Worm (Caenorhabditis elegans): ENCODE results near the gene Y71H2AM.29.

Y71H2AM.29 gene

ce11 chrIII:2785840-2786239 is 46.7 kb upstream of the Y71H2AM.29 start, which contains the start of gene Y71H2AM.20 (continued):
- TF ChIP-seq daf-8 (GFP tag; IDR thresholded peaks at IDR 0.05), result no peak
- TF ChIP-seq F37D6.2 (tag; optimal IDR thresholded peaks at IDR 0.05), result peak; percentile 86
- TF ChIP-seq nhr-41 (GFP tag; IDR thresholded peaks at IDR 0.05), result no peak
- 0 out of 2 replicates have a peak, but pooled peaks have one; percentile 49 for TF ChIP-seq saeg-2 (GFP tag; IDR thresholded peaks at IDR 0.05)
- peak; percentile 91 for TF ChIP-seq hlh-11 (tag; optimal IDR thresholded peaks at IDR 0.05)
- TF ChIP-seq hlh-30 (tag; optimal IDR thresholded peaks at IDR 0.05; ENCODE audit: insufficient read depth), result peak; percentile 93
- peak; percentile 76 for TF ChIP-seq ces-1 (GFP tag; optimal IDR thresholded peaks at IDR 0.05)
- TF ChIP-seq fos-1 (tag; optimal IDR thresholded peaks at IDR 0.05), result no peak
- TF ChIP-seq spr-3 (GFP tag; optimal IDR thresholded peaks at IDR 0.05), result peak; percentile 26
- TF ChIP-seq dmd-8 (GFP tag; IDR thresholded peaks at IDR 0.05), result no peak
- peak; percentile 81 for TF ChIP-seq madf-9 (GFP tag; conservative IDR thresholded peaks at IDR 0.05)

ce11 chrIII:2786740-2787139 is 45.8 kb upstream of the Y71H2AM.29 start, which contains the start of gene nduc-2:
Gene nduc-2 (plus strand): TSS chrIII:2786852.
- no peak for TF ChIP-seq cey-2 (tag; optimal IDR thresholded peaks at IDR 0.05; ENCODE audit: borderline replicate concordance, insufficient read depth)
- no peak for TF ChIP-seq nhr-237 (tag; optimal IDR thresholded peaks at IDR 0.05)
- no peak for TF ChIP-seq egl-27 (tag; optimal IDR thresholded peaks at IDR 0.05)
- no peak for TF ChIP-seq nhr-102 (tag; optimal IDR thresholded peaks at IDR 0.05)
- TF ChIP-seq Y105C5A.15 (GFP tag; IDR thresholded peaks at IDR 0.05), result peak; percentile 66; the same call in 1 of the 2 replicates
- no peak for TF ChIP-seq mxl-2 (GFP tag; conservative IDR thresholded peaks at IDR 0.05)
- no peak for TF ChIP-seq aly-2 (tag; optimal IDR thresholded peaks at IDR 0.05)
- no peak for TF ChIP-seq aha-1 (tag)
- peak; percentile 62 for TF ChIP-seq set-16 (GFP tag; IDR thresholded peaks at IDR 0.05)
- TF ChIP-seq nhr-41 (GFP tag; IDR thresholded peaks at IDR 0.05), result no peak
- no peak for TF ChIP-seq nhr-10 (tag; optimal IDR thresholded peaks at IDR 0.05)
- TF ChIP-seq lin-1 (GFP tag; IDR thresholded peaks at IDR 0.05), result 0 out of 2 replicates have a peak, but pooled peaks have one; percentile 7
- TF ChIP-seq lin-29 (GFP tag; IDR thresholded peaks at IDR 0.05), result 0 out of 2 replicates have a peak, but pooled peaks have one; percentile 13
- no peak for TF ChIP-seq fkh-10 (GFP tag; optimal IDR thresholded peaks at IDR 0.05)
- TF ChIP-seq php-3 (GFP tag; IDR thresholded peaks at IDR 0.05), result 0 out of 2 replicates have a peak, but pooled peaks have one; percentile 25
- peak; percentile 14 for TF ChIP-seq gei-8 (GFP tag; optimal IDR thresholded peaks at IDR 0.05)
- TF ChIP-seq F26F4.8 (GFP tag; conservative IDR thresholded peaks at IDR 0.05), result 0 out of 2 replicates have a peak, but pooled peaks have one; percentile 23
- TF ChIP-seq unc-62 (GFP tag; optimal IDR thresholded peaks at IDR 0.05 in 1 of 2), result peak in 1 of 2 experiments; percentile 13
- no peak for TF ChIP-seq unc-62 (tag; optimal IDR thresholded peaks at IDR 0.05)
- TF ChIP-seq daf-19 (GFP tag; conservative IDR thresholded peaks at IDR 0.05), result no peak
- TF ChIP-seq T26A8.4 (GFP tag; IDR thresholded peaks at IDR 0.05), result peak; percentile 44; the same call in 1 of the 2 replicates
- TF ChIP-seq pha-4 (GFP tag; IDR thresholded peaks at IDR 0.05), result peak; percentile 28; the same call in 1 of the 2 replicates
- no peak for TF ChIP-seq pha-4 (tag; optimal IDR thresholded peaks at IDR 0.05)
- TF ChIP-seq zfp-3 (GFP tag; conservative IDR thresholded peaks at IDR 0.05), result peak; percentile 29; the same call in 1 of the 2 replicates
- no peak for TF ChIP-seq ceh-62 (tag; optimal IDR thresholded peaks at IDR 0.05)
- TF ChIP-seq dmd-9 (GFP tag; IDR thresholded peaks at IDR 0.05), result no peak
- TF ChIP-seq Y75B8A.6 (GFP tag; IDR thresholded peaks at IDR 0.05), result 0 out of 2 replicates have a peak, but pooled peaks have one; percentile 15
- 0 out of 2 replicates have a peak, but pooled peaks have one; percentile 19 for TF ChIP-seq D1046.2 (GFP tag; IDR thresholded peaks at IDR 0.05)
- peak; percentile 41 for TF ChIP-seq ama-1 (optimal IDR thresholded peaks at IDR 0.05)
- no peak for TF ChIP-seq hlh-11 (tag; optimal IDR thresholded peaks at IDR 0.05)
- no peak for TF ChIP-seq nhr-76 (tag; optimal IDR thresholded peaks at IDR 0.05)
- no peak for TF ChIP-seq spr-1 (tag; optimal IDR thresholded peaks at IDR 0.05)
- peak; percentile 67 for TF ChIP-seq lin-38 (GFP tag; IDR thresholded peaks at IDR 0.05)
- no peak for TF ChIP-seq attf-4 (tag; optimal IDR thresholded peaks at IDR 0.05)
- no peak for TF ChIP-seq lim-7 (GFP tag; IDR thresholded peaks at IDR 0.05)

Data from whole organism, L4 larva.